Fruit fly (Drosophila melanogaster) whole organism, adult: Measurements from ENCODE around the gene psh.

Experiments used
- CG11617 ChIP-seq: fragments of 200-800 bp; sonication (Bioruptor generic); optimal IDR thresholded peaks from 2 replicates; lab custom pipeline; 2017; ENCODE audit warnings: mild to moderate bottlenecking, missing biosample characterization, missing genetic modification reagents, missing genetic modification characterization
- CG12768 ChIP-seq: fragments of 200-800 bp; sonication (Bioruptor generic); optimal IDR thresholded peaks from 2 replicates; lab custom pipeline; 2017; ENCODE audit warnings: missing biosample characterization, missing genetic modification characterization, mild to moderate bottlenecking, moderate library complexity, missing genetic modification reagents
- CG14711 ChIP-seq: fragments of 200-800 bp; sonication (Bioruptor generic); optimal IDR thresholded peaks from 2 replicates; lab custom pipeline; 2018; ENCODE audit warnings: missing biosample characterization, mild to moderate bottlenecking, missing genetic modification characterization, moderate library complexity
- CG1620 ChIP-seq: fragments of 200-800 bp; sonication (Bioruptor generic); optimal IDR thresholded peaks from 2 replicates; lab custom pipeline; 2016; ENCODE audit warnings: missing biosample characterization, missing genetic modification characterization
- CG33017 ChIP-seq: fragments of 200-800 bp; sonication (Bioruptor generic); optimal IDR thresholded peaks from 2 replicates; lab custom pipeline; 2018; ENCODE audit warnings: missing biosample characterization, mild to moderate bottlenecking, missing genetic modification characterization, moderate library complexity
- CG5204 ChIP-seq: fragments of 200-800 bp; sonication (Bioruptor generic); optimal IDR thresholded peaks from 2 replicates; lab custom pipeline; 2016; ENCODE audit warnings: missing biosample characterization, missing genetic modification characterization
- CG7045 ChIP-seq: fragments of 200-800 bp; sonication (Bioruptor generic); optimal IDR thresholded peaks from 2 replicates; lab custom pipeline; 2017; ENCODE audit warnings: missing biosample characterization, mild to moderate bottlenecking, missing genetic modification characterization
- CG7101 ChIP-seq: fragments of 200-800 bp; sonication (Bioruptor generic); optimal IDR thresholded peaks from 2 replicates; lab custom pipeline; 2018; ENCODE audit warnings: missing biosample characterization, mild to moderate bottlenecking, missing genetic modification characterization, moderate library complexity
- Clk ChIP-seq: fragments of 200-800 bp; sonication (Bioruptor generic); optimal IDR thresholded peaks from 2 replicates; lab custom pipeline; 2017; ENCODE audit warnings: missing biosample characterization, missing genetic modification characterization
- Crg-1 ChIP-seq: fragments of 200-800 bp; sonication (Bioruptor generic); optimal IDR thresholded peaks from 2 replicates; lab custom pipeline; 2016; ENCODE audit warnings: missing biosample characterization, missing genetic modification characterization
- Hr96 ChIP-seq: fragments of 200-800 bp; sonication (Bioruptor generic); optimal IDR thresholded peaks from 2 replicates; lab custom pipeline; 2016; ENCODE audit warnings: missing biosample characterization, missing genetic modification characterization
- Mnt ChIP-seq: fragments of 200-800 bp; sonication (Bioruptor generic); optimal IDR thresholded peaks from 2 replicates; lab custom pipeline; 2016; ENCODE audit warnings: missing biosample characterization, mild to moderate bottlenecking, missing genetic modification characterization
- bab1 ChIP-seq: fragments of 200-800 bp; sonication (Bioruptor generic); optimal IDR thresholded peaks from 3 replicates; lab custom pipeline; 2019; ENCODE audit warnings: missing biosample characterization, mild to moderate bottlenecking, missing genetic modification characterization, moderate library complexity
- cic ChIP-seq: fragments of 200-800 bp; sonication (Bioruptor generic); optimal IDR thresholded peaks from 2 replicates; lab custom pipeline; 2017; ENCODE audit warnings: missing biosample characterization, mild to moderate bottlenecking, missing genetic modification characterization, moderate library complexity
- cnc ChIP-seq, 2 experiments: fragments of >200 bp; optimal IDR thresholded peaks; 2 replicates each; lab custom pipeline; 2017
- kay ChIP-seq: fragments of 200-800 bp; sonication (Bioruptor generic); peaks from one replicate; lab custom pipeline; 2016; ENCODE audit warnings: missing biosample characterization, missing genetic modification characterization, borderline replicate concordance
- ovo ChIP-seq: fragments of 200-800 bp; sonication (Bioruptor generic); optimal IDR thresholded peaks from 2 replicates; lab custom pipeline; 2016; ENCODE audit warnings: missing biosample characterization, missing genetic modification characterization
- pad ChIP-seq: fragments of 200-800 bp; sonication (Bioruptor generic); optimal IDR thresholded peaks from 3 replicates; lab custom pipeline; 2017; ENCODE audit warnings: missing biosample characterization, missing genetic modification characterization, mild to moderate bottlenecking, moderate library complexity, missing genetic modification reagents
- tj ChIP-seq: fragments of 200-800 bp; sonication (Bioruptor generic); optimal IDR thresholded peaks from 3 replicates; lab custom pipeline; 2017; ENCODE audit warnings: missing biosample characterization, mild to moderate bottlenecking, missing genetic modification characterization, moderate library complexity
- toe ChIP-seq: fragments of 200-800 bp; sonication (Bioruptor generic); optimal IDR thresholded peaks from 2 replicates; lab custom pipeline; 2016; ENCODE audit warnings: missing biosample characterization, missing genetic modification characterization

Gene psh

DNA sequence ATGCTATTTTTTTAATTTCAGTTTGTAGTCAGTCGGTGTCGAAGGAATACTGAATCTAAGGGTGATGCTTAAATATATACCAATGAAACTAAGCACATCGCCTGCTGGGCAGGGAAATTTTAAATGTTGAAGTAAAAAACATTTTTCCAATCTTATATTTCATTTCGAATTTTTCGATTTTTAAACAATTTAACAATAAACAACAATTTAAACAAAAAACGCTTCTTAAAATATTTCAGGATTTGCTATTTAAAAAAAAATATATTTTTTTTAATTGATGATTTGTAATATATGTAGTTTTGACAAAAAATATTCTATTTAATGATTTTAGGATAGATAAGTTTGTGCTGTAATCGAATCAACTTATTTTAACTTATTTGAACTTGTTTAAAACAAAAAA lies 28.0 kb upstream of the psh start, which contains the start of gene CG6470:
Gene CG6470 (minus strand): TSS at position 101 of the 400 bp plus-strand sequence.
- TF ChIP-seq toe (GFP tag; lab: Kevin White, UChicago) (no peak), CG1620 (GFP tag; lab: Kevin White, UChicago) (no peak), CG7101 (tag; lab: Kevin White, UChicago) (no peak), ovo (no peak), CG12768 (GFP tag; lab: Kevin White, UChicago) (no peak)

DNA sequence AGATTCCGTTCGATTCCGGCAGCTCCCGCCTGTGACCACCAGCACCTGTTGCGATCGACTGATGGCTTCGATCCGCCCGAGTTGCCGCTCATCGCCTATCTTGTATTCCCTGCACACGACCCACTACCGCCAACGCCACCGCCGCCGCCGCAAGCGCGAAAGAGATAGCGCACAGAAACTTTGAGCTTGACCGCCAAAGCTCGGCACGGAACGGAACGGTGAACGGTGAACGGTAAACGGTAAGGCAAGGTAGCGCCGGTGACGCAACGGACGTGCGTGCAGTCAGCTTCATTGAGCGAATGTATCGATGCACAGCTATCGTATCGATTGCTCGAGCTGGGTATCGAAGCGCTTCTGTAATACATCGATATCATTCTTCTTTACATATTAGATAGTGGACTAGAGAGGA lies 25.6 kb upstream of the psh start, which contains the start of gene Ggt-1:
Gene Ggt-1 (minus strand): TSS at position 251 of the 409 bp plus-strand sequence.
- TF ChIP-seq CG7101 (tag; lab: Kevin White, UChicago) (peak; percentile 31), Crg-1 (GFP tag; lab: Kevin White, UChicago) (no peak), Clk (GFP tag; lab: Kevin White, UChicago) (no peak), bab1 (GFP tag; lab: Kevin White, UChicago) (peak; percentile 77), CG7045 (GFP tag; lab: Kevin White, UChicago) (no peak), Mnt (GFP tag; lab: Kevin White, UChicago) (peak; percentile 46), Hr96 (GFP tag; lab: Kevin White, UChicago) (peak; percentile 34), ovo (peak; percentile 98), pad (GFP tag; lab: Kevin White, UChicago) (peak; percentile 58), CG14711 (tag; lab: Kevin White, UChicago) (peak; percentile 34)

DNA sequence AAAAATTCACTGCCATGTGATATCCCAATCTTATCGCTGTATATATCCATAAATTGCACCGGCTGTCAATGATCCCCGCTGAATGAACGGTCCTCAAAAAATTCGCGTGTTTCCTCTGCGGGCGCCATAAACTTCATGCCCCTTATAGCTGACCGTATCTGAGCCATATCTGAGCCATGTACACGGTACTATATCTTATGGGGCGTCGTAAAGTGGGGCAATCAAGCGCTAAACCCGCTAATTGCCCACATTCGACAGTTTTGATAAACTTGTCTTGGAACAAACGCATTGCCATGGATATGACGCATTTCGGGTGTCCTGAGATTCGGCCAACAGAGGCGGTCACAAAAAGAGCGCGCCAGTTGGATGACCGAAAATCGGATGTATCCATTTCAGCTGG lies 24.2 kb upstream of the psh start:
- no peak for TF ChIP-seq kay
- TF ChIP-seq CG7101 (tag; lab: Kevin White, UChicago) = peak; percentile 33
- TF ChIP-seq CG7045 (GFP tag; lab: Kevin White, UChicago) = peak; percentile 3
- no peak for TF ChIP-seq CG14711 (tag; lab: Kevin White, UChicago)

DNA sequence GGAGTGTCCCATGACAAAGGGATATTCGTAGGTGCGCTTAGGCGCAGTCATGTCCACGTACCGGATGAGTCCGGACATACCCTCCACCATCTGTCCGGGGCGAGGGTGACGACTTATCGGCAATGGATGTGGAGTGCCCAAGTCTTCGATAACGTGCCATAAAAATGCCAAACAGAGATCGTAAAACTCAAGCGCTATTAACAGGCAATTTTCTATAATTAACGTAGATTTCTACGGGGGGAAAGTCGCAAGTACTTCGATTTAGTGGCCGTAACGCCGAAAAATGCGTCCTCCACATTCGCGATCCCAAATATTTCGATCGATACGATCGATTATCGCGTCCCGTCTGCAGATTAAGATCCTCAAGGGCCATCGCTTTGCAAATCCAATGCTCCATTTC lies 22.7 kb upstream of the psh start:
- TF ChIP-seq CG11617 = no peak
- TF ChIP-seq cnc (optimal IDR thresholded peaks at IDR 0.05; lab: Kevin White, UChicago) = no peak
- TF ChIP-seq kay = no peak
- no peak for TF ChIP-seq bab1 (GFP tag; lab: Kevin White, UChicago)
- TF ChIP-seq CG7045 (GFP tag; lab: Kevin White, UChicago) = no peak
- TF ChIP-seq Crg-1 (GFP tag; lab: Kevin White, UChicago) = no peak
- TF ChIP-seq cic (GFP tag; lab: Kevin White, UChicago) = no peak
- TF ChIP-seq tj (GFP tag; lab: Kevin White, UChicago) = no peak
- no peak for TF ChIP-seq CG5204 (GFP tag; lab: Kevin White, UChicago)
- no peak for TF ChIP-seq ovo
- no peak for TF ChIP-seq Clk (GFP tag; lab: Kevin White, UChicago)
- TF ChIP-seq pad (GFP tag; lab: Kevin White, UChicago) = no peak

DNA sequence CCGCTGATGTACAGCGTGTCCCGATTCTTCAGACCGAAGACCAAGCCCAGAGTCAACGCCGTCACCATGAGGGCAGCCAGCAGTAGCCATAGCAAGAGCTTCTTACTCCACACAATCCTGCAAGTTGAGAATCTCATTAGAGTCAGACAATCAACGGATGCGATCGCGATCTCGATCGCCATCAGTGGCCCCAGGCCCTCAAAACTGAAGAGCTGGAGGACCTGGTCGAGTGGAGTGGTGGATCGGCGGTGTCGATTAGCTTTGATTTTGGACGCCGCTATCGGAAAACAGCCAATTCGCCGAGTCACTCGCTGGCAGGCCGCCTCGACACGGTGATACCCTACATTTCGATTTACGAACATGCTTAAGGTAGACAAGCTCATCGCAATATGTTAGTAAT lies 21.8 kb upstream of the psh start:
- TF ChIP-seq CG33017 (tag; lab: Kevin White, UChicago) (no peak), toe (GFP tag; lab: Kevin White, UChicago) (no peak), CG12768 (GFP tag; lab: Kevin White, UChicago) (no peak), CG7101 (tag; lab: Kevin White, UChicago) (no peak), CG5204 (GFP tag; lab: Kevin White, UChicago) (no peak), Crg-1 (GFP tag; lab: Kevin White, UChicago) (no peak), cic (GFP tag; lab: Kevin White, UChicago) (no peak), kay (no peak), Mnt (GFP tag; lab: Kevin White, UChicago) (no peak), bab1 (GFP tag; lab: Kevin White, UChicago) (no peak), CG1620 (GFP tag; lab: Kevin White, UChicago) (no peak), cnc (optimal IDR thresholded peaks at IDR 0.05; lab: Kevin White, UChicago) (no peak), CG11617 (no peak), Hr96 (GFP tag; lab: Kevin White, UChicago) (no peak), CG14711 (tag; lab: Kevin White, UChicago) (no peak), pad (GFP tag; lab: Kevin White, UChicago) (no peak), tj (GFP tag; lab: Kevin White, UChicago) (no peak), CG7045 (GFP tag; lab: Kevin White, UChicago) (no peak)

DNA sequence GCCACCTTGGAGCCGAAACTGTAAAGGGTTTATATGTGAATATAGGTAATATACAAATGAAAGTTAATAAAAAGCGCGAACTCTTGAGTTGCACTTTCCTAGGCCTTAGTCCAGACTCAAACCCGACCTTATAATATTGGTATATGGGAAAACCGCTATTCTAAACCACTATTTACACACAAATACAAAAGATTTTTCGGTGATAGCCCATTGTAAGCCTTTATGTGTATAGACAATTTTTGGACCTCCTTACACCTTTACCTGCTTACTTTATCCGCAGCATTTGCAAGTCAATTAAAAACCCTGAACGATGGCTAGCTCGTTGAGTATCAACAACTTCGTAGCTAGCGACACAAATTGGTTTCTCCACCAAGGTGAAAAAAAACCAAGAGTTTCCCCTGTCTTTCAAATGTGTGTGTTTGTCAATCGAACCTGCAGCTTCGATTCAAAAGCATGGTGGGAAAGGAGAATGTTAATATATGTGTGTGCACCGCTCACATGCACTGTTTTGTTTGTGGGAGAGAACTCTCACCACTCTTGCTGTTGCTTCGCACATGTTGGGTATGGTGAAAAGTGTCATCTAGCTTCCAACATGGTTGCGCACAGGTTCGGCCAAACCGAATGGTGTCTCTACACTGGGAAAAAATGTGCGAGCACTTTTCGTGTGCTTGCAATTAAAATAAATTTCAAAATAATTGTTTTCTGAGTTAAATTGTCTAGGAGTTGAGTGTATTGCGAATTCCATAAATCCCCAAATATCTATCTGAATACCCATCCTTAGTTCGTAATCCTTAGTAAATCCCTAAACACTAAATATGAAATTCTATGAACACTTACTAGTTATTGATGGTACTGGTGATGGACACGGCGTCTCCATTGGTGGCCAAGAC lies 20.2 kb upstream of the psh start:
- TF ChIP-seq CG33017 (tag; lab: Kevin White, UChicago) (no peak), tj (GFP tag; lab: Kevin White, UChicago) (peak; percentile 5), CG11617 (peak; percentile 31), Hr96 (GFP tag; lab: Kevin White, UChicago) (peak; percentile 20), CG1620 (GFP tag; lab: Kevin White, UChicago) (no peak), CG7045 (GFP tag; lab: Kevin White, UChicago) (no peak), cnc (optimal IDR thresholded peaks at IDR 0.05; lab: Kevin White, UChicago) (no peak), Clk (GFP tag; lab: Kevin White, UChicago) (no peak), cic (GFP tag; lab: Kevin White, UChicago) (no peak), pad (GFP tag; lab: Kevin White, UChicago) (peak; percentile 99), CG14711 (tag; lab: Kevin White, UChicago) (peak; percentile 24), bab1 (GFP tag; lab: Kevin White, UChicago) (no peak), Mnt (GFP tag; lab: Kevin White, UChicago) (no peak), CG7101 (tag; lab: Kevin White, UChicago) (no peak), toe (GFP tag; lab: Kevin White, UChicago) (no peak), kay (no peak)
